Worm (Caenorhabditis elegans): ENCODE results near the gene cox-14.
"Not testable (repeated sequence)": the region's sequence is repeated elsewhere in the genome, so short reads cannot be mapped to it uniquely, and the experiment has no call there.

cox-14 gene

DNA sequence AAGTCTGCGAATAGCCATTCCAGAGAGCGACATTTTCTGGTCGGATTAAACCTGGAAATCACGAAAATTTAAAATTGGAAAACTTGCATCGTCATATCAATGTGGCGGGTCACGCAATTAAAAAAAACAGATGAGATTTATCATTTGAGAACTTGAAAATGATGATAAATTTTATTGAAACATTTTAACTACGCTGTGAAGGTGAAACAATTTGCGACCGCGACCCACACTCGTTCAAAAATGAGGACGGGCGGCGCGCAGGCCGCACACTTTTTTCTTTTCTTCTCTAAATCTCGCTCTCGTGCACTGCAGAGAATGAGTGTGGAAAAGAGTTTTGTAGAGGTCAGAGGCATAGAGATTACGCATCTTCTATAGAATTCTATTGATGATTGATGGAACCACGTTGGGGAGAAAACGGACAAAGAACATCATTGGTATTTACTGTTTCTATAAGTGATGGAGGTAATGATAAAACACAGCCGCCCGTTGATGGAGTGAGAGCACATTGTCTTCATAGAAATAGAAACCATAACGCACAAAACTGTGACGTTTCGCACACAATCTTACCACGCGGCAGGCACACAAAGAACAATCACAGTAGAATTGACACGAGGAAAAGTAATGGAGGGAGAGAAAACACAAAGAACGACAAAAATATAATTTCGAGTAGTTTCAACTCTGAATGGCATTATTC is 2.0 kb upstream of the cox-14 start, which contains the start of gene cts-1 (continued):
- TF ChIP-seq elt-3 (tag; optimal IDR thresholded peaks at IDR 0.05): peak in 5 of 6 experiments; percentile 18 to 68 (median 66)
- no peak for TF ChIP-seq ama-1 (optimal IDR thresholded peaks at IDR 0.05)
- TF ChIP-seq skn-1 (tag; optimal IDR thresholded peaks at IDR 0.05): peak; percentile 75
- peak in 2 of 3 experiments; percentile 35 to 83 for TF ChIP-seq ceh-82 (tag; optimal IDR thresholded peaks at IDR 0.05)
- TF ChIP-seq nhr-28 (tag; optimal IDR thresholded peaks at IDR 0.05): no peak
- peak; percentile 74 for TF ChIP-seq xbp-1 (tag; optimal IDR thresholded peaks at IDR 0.05)
- peak; percentile 77 for TF ChIP-seq hpl-2 (GFP tag; optimal IDR thresholded peaks at IDR 0.05)
- TF ChIP-seq snpc-4 (tag; optimal IDR thresholded peaks at IDR 0.05): peak; percentile 30
- TF ChIP-seq hlh-17 (GFP tag; optimal IDR thresholded peaks at IDR 0.05; ENCODE audit: borderline replicate concordance): no peak
- TF ChIP-seq efl-1 (optimal IDR thresholded peaks at IDR 0.05): peak; percentile 72 to 73
- peak; percentile 50 to 93 for TF ChIP-seq efl-1 (GFP tag; optimal IDR thresholded peaks at IDR 0.05 in 1 of 2)
- TF ChIP-seq lin-35 (GFP tag; optimal IDR thresholded peaks at IDR 0.05): peak; percentile 69 to 82
- no peak for TF ChIP-seq unc-98 (GFP tag; IDR thresholded peaks at IDR 0.05)
- TF ChIP-seq zip-4 (GFP tag; optimal IDR thresholded peaks at IDR 0.05): peak; percentile 14
- TF ChIP-seq mdl-1 (tag; optimal IDR thresholded peaks at IDR 0.05): peak; percentile 28 to 94
- TF ChIP-seq aly-2 (tag; optimal IDR thresholded peaks at IDR 0.05): peak; percentile 12
- peak; percentile 23 for TF ChIP-seq fkh-10 (GFP tag; optimal IDR thresholded peaks at IDR 0.05)
- TF ChIP-seq egl-27 (tag; optimal IDR thresholded peaks at IDR 0.05): peak in 1 of 2 experiments; percentile 24
- peak; percentile 67 for TF ChIP-seq lin-15B (tag; optimal IDR thresholded peaks at IDR 0.05)
- TF ChIP-seq lir-3 (tag; optimal IDR thresholded peaks at IDR 0.05; ENCODE audit: poor library complexity): peak; percentile 66
- peak; percentile 65 for TF ChIP-seq C16A3.4 (tag; optimal IDR thresholded peaks at IDR 0.05)
- TF ChIP-seq sox-4 (tag; optimal IDR thresholded peaks at IDR 0.05): no peak
- peak; percentile 23 for TF ChIP-seq C04F5.9 (tag; optimal IDR thresholded peaks at IDR 0.05)
- TF ChIP-seq nhr-47 (tag; optimal IDR thresholded peaks at IDR 0.05): peak; percentile 76
- TF ChIP-seq dpl-1 (GFP tag; optimal IDR thresholded peaks at IDR 0.05): peak; percentile 41 to 60 (median 53)
- peak; percentile 64 for TF ChIP-seq ztf-4 (tag; optimal IDR thresholded peaks at IDR 0.05)
- TF ChIP-seq lin-14 (GFP tag; optimal IDR thresholded peaks at IDR 0.05): peak; percentile 97
- no peak for TF ChIP-seq egl-13 (tag; optimal IDR thresholded peaks at IDR 0.05)
- TF ChIP-seq mep-1 (tag; optimal IDR thresholded peaks at IDR 0.05): peak; percentile 81
- TF ChIP-seq grh-1 (GFP tag; IDR thresholded peaks at IDR 0.05): no peak
- TF ChIP-seq ztf-11 (tag; optimal IDR thresholded peaks at IDR 0.05): no peak
- TF ChIP-seq nhr-71 (tag; optimal IDR thresholded peaks at IDR 0.05): peak; percentile 92
- peak; percentile 43 for TF ChIP-seq F16B12.6 (tag; optimal IDR thresholded peaks at IDR 0.05)
- TF ChIP-seq unc-62 (GFP tag; optimal IDR thresholded peaks at IDR 0.05): no peak
- TF ChIP-seq nhr-237 (tag; optimal IDR thresholded peaks at IDR 0.05): peak; percentile 12

- not testable (repeated sequence) for TF ChIP-seq hlh-17 (GFP tag; optimal IDR thresholded peaks at IDR 0.05; ENCODE audit: borderline replicate concordance); aly-2 (tag; optimal IDR thresholded peaks at IDR 0.05); nhr-77 (tag; optimal IDR thresholded peaks at IDR 0.05)
These were observed 3.1 kb downstream of the cox-14 start, which contains the start of gene Y70G10A.4 for ce11 chrIII:10221860-10222259. Y70G10A.4 (plus strand) TSS chrIII:10222160.

DNA sequence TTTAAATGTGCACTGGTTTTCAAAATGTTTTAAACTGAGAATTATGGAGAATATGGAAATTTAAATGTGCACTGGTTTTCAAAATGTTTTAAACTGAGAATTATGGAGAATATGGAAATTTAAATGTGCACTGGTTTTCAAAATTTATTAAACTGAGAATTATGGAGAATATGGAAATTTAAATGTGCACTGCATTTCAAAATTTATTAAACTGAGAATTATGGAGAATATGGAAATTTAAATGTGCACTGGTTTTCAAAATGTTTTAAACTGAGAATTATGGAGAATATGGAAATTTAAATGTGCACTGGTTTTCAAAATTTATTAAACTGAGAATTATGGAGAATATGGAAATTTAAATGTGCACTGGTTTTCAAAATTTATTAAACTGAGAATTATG is 6.3 kb downstream of the cox-14 start:
- TF ChIP-seq nhr-28 (tag; optimal IDR thresholded peaks at IDR 0.05) (peak; percentile 47), lir-3 (tag; optimal IDR thresholded peaks at IDR 0.05; ENCODE audit: poor library complexity) (peak; percentile 79)

DNA sequence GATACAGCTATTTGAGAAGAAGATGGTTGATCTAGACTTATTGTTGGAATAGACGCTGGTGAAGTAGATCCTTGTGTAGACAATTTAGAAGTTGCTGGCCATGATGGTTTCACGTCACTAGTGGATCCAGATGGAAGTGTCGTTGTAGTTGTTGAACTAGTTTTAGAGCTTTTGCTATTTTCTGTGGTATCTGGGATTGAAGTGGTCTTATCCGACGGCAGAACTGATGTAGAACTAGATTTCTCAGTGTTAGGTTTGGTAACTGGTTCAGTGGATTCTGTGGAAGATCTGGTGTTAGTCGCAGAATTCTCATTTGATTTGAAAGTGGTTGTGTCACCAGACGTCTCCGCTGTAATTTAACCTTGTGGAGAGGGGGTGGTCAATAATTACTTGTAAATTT is 12.9 kb downstream of the cox-14 start:
- no peak for TF ChIP-seq ama-1 (optimal IDR thresholded peaks at IDR 0.05)
- TF ChIP-seq dsc-1 (tag; optimal IDR thresholded peaks at IDR 0.05): no peak
- TF ChIP-seq xbp-1 (tag; optimal IDR thresholded peaks at IDR 0.05): no peak
- TF ChIP-seq C04F5.9 (tag; optimal IDR thresholded peaks at IDR 0.05): no peak
- TF ChIP-seq pqm-1 (tag; optimal IDR thresholded peaks at IDR 0.05): no peak
- TF ChIP-seq mab-9 (GFP tag; IDR thresholded peaks at IDR 0.05): no peak
- no peak for TF ChIP-seq dpl-1 (GFP tag; optimal IDR thresholded peaks at IDR 0.05)
- no peak for TF ChIP-seq efl-3 (GFP tag; optimal IDR thresholded peaks at IDR 0.05)
- no peak for TF ChIP-seq alr-1 (tag; optimal IDR thresholded peaks at IDR 0.05; ENCODE audit: borderline replicate concordance)
- TF ChIP-seq elt-3 (tag; optimal IDR thresholded peaks at IDR 0.05): no peak
- no peak for TF ChIP-seq vab-15 (tag; optimal IDR thresholded peaks at IDR 0.05)
- TF ChIP-seq lsy-2 (tag; optimal IDR thresholded peaks at IDR 0.05): no peak
- TF ChIP-seq mep-1 (tag; optimal IDR thresholded peaks at IDR 0.05): no peak
- no peak for TF ChIP-seq mef-2 (tag; optimal IDR thresholded peaks at IDR 0.05)
- TF ChIP-seq nhr-85 (tag): no peak
